Fruit fly (Drosophila melanogaster) S2 (cell line): ENCODE measurements around the gene sima.

Experiments used
- CG8478 ChIP-seq: fragments of >200 bp; optimal IDR thresholded peaks from 2 replicates; lab custom pipeline; 2018
- CTCF ChIP-seq, 2 experiments: fragments of >200 bp; optimal IDR thresholded peaks; 2 replicates each; lab custom pipeline; 2018

- TF ChIP-seq CG8478 (lab: Kevin White, UChicago), result no peak
- TF ChIP-seq CTCF (optimal IDR thresholded peaks at IDR 0.05; lab: Kevin White, UChicago), result no peak
Observed at dm6 chr3R:30055915-30056544, 2.1 kb upstream of the sima start, which contains the start of the genes Rpp14b and spn-A.
